Worm (Caenorhabditis elegans) whole organism, late embryonic: ENCODE measurements around the gene cpl-1.

Experiments used
- ama-1 ChIP-seq: fragments of 150-350 bp; optimal IDR thresholded peaks from 2 replicates; lab custom pipeline; 2014
- ceh-34 ChIP-seq: sonication (generic microtip); optimal IDR thresholded peaks from 2 replicates; lab custom pipeline; 2016; ENCODE audit warnings: mild to moderate bottlenecking, missing genetic modification characterization, missing compliant biosample characterization
- ceh-9 ChIP-seq: sonication (generic microtip); optimal IDR thresholded peaks from 2 replicates; lab custom pipeline; 2016; ENCODE audit warnings: mild to moderate bottlenecking, missing genetic modification characterization, inconsistent platforms, missing compliant biosample characterization
- fkh-10 ChIP-seq: fragments of 150-350 bp; optimal IDR thresholded peaks from 2 replicates; lab custom pipeline; 2014; ENCODE audit warnings: missing biosample characterization, missing genetic modification reagents, missing genetic modification characterization
- gmeb-2 ChIP-seq: sonication (generic microtip); optimal IDR thresholded peaks from 2 replicates; lab custom pipeline; 2016; ENCODE audit warnings: missing genetic modification characterization, inconsistent platforms, missing compliant biosample characterization
- hlh-15 ChIP-seq: sonication (generic microtip); optimal IDR thresholded peaks from 2 replicates; lab custom pipeline; 2016; ENCODE audit warnings: missing genetic modification characterization, missing compliant biosample characterization
- hlh-30 ChIP-seq: sonication (generic microtip); optimal IDR thresholded peaks from 2 replicates; lab custom pipeline; 2017; ENCODE audit warnings: antibody characterized with exemption, missing genetic modification characterization, missing compliant biosample characterization; ENCODE audit not compliant: insufficient read depth
- madf-2 ChIP-seq: sonication (generic microtip); optimal IDR thresholded peaks from 2 replicates; lab custom pipeline; 2017; ENCODE audit warnings: missing genetic modification characterization, missing compliant biosample characterization
- pha-4 ChIP-seq: fragments of 150-350 bp; optimal IDR thresholded peaks from 2 replicates; lab custom pipeline; 2018; ENCODE audit warnings: missing biosample characterization, missing genetic modification reagents, missing genetic modification characterization
- pros-1 ChIP-seq: fragments of 150-350 bp; optimal IDR thresholded peaks from 2 replicates; lab custom pipeline; 2014; ENCODE audit warnings: missing biosample characterization, missing genetic modification reagents, missing genetic modification characterization
- unc-42 ChIP-seq: sonication (generic microtip); optimal IDR thresholded peaks from 2 replicates; lab custom pipeline; 2016; ENCODE audit warnings: missing genotype, missing genetic modification characterization, missing compliant biosample characterization
- unc-55 ChIP-seq: sonication (generic microtip); optimal IDR thresholded peaks from 2 replicates; lab custom pipeline; 2017; ENCODE audit warnings: missing biosample characterization, missing genetic modification reagents, missing genetic modification characterization

DNA sequence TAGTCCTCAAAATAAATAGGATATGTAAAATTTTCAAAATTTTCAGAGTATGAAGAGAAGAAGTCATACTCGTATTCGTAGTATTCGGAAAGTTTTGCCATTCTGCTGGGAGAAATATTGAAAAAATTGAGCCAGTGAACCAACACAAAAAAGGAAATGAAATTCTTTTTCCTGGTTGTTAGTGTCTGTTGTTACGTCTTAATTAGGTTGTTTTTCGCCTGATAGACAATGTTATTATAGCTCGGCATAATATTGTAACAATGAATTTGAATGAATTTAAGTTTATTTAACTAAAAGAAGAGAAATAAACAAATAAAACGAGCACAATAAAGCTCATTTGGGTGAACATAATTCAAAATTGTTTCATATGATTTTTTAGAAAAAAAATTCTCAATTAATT lies 6.7 kb downstream of the cpl-1 start, which contains the start of gene srw-73:
- TF ChIP-seq unc-42 (tag; lab: Kevin White, UChicago) (no peak), madf-2 (tag; lab: Kevin White, UChicago) (no peak), ceh-34 (tag; lab: Kevin White, UChicago) (no peak), unc-55 (GFP tag; lab: Kevin White, UChicago) (no peak), hlh-30 (tag; lab: Kevin White, UChicago) (no peak), fkh-10 (GFP tag; lab: Kevin White, UChicago) (no peak), ceh-9 (tag; lab: Kevin White, UChicago) (no peak), ama-1 (lab: Kevin White, UChicago) (no peak), gmeb-2 (tag; lab: Kevin White, UChicago) (no peak), pros-1 (tag; lab: Kevin White, UChicago) (no peak), pha-4 (tag; lab: Kevin White, UChicago) (no peak), hlh-15 (tag; lab: Kevin White, UChicago) (no peak)
